Worm (Caenorhabditis elegans): ENCODE results near the gene F40G9.19.

DNA sequence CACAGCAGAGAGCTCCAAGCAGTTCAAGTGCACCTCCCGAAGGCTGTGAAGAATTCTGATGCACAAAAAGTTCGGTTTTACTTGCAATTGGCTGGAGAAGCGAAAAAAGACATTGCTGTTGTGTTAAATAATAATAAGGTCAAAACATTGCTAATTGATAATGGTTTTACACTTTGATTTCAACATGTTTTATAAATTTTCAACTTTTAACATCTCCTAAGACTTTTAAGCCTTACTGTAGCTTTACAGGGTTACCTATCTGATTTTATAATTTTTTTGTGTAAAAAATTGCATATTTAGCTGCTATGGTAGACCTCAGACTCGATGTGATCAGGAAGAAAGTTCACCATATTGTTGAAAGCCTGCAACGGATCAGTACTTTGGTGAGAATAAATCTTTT is 39.4 kb upstream of the F40G9.19 start, which contains the start of gene pals-25:
- TF ChIP-seq W03F9.2 (tag; optimal IDR thresholded peaks at IDR 0.05) (no peak), dao-5 (tag; optimal IDR thresholded peaks at IDR 0.05) (no peak), him-1 (tag; optimal IDR thresholded peaks at IDR 0.05) (no peak)
